Fruit fly (Drosophila melanogaster) S2 (cell line): ENCODE data around the gene CG15731.

Experiments
- CG8478 ChIP-seq: fragments of >200 bp; optimal IDR thresholded peaks from 2 replicates; lab custom pipeline; 2018
- CTCF ChIP-seq, 2 experiments: fragments of >200 bp; optimal IDR thresholded peaks; 2 replicates each; lab custom pipeline; 2018

Gene CG15731

DNA sequence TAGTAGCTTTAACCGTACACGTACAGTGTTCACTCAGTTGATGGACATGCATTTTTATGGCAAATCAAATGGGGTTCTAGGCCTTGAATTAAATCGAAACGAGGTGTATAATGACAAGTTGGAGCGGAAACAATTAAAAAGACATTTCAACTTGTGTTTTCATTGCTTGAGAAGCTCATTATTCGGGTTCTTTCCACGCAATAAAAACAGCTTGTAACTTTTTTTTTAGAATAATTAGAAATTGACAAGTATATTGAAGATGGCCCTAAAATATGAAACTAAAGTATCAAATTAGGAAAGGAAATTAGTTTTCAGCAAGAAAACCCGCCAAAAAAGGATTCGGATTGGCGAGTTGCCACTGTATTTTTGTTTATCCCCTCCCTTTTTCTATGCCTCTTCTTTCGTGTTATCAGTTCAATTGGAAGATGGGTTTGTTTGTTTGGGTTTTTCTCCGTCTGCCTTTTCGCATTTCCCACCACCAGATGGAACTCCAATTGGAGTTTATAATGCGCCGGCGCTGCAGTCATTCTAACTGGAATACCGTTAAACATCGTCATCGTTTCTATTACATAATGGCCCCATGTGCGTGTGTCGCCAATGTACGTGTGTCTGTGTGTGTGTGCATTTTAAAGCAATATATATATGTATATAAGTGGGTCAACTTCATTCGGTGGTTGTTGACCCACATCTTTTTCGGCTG lies 9.1 kb upstream of the CG15731 start:
- no peak for TF ChIP-seq CTCF (optimal IDR thresholded peaks at IDR 0.05; lab: Kevin White, UChicago)
- no peak for TF ChIP-seq CG8478 (lab: Kevin White, UChicago)

DNA sequence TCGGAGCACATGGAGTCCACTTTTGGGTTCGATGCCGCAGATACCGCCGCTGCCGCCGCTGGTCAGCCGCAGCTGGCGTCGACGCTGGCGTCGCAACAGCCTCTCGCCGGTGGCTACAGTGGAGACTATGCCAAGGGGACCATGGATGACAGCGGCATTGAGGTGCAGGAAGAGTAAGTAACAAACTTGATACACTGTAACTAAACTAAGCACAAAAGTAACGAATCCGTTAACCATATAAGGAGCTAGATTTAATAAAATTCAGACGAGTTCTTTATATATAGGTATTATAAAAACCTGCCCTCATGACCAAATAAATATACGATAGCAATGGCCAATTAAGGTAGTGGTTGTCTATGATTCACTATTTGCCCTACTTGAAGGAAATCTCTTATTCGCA lies 7.8 kb upstream of the CG15731 start:
- no peak for TF ChIP-seq CTCF (optimal IDR thresholded peaks at IDR 0.05; lab: Kevin White, UChicago)

DNA sequence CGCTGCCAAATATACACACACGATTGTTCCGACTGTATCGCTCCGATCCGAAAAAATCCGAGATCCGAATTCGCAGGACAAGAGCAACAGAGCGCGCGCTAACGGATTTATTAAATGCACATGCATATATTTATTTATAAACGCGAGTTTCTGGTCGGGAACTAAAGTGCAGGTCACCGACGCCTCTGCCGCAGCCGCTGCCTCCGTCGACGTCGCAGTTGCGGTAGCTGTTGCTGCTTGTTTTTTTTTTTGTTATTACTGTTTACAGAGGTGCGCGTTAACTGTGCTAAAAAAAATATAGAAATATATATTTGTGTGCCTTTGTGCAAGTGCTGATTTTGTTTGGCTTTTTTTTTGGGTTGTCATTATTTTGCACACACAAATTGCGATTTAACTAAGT lies 6.0 kb upstream of the CG15731 start:
- TF ChIP-seq CTCF (optimal IDR thresholded peaks at IDR 0.05; lab: Kevin White, UChicago), result no peak
- no peak for TF ChIP-seq CG8478 (lab: Kevin White, UChicago)

DNA sequence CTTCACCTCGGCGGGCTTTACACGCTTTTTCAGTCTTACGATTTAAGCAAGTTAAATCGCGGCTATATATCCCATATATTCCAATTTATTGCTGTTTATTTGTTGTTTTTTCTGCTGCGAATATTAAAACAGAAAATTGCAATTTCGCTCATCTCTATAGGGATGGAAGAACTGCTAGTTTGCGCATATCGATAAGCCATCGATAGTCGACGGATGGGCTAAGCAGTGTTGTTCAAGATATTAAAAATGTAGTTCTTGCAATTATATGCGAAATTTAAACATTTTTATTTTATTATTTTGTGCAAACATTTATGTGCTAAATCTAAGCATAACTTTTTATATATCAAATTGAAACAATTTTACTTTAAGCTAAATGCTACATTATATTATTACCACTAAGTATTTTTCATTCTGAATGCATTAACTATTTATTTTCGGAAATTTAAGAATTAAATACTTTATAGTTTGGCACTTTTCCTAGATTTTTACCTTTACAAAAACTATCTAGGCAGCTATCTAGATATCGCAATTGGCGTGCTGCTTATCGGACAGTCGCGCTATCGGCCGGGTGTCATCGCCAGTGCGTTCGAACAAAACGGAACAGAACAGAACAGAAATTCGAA lies 5.5 kb upstream of the CG15731 start, which contains the start of the genes Rab40 and CG42258:
TSS of gene Rab40 (minus strand) at position 177 of the 623 bp plus-strand sequence.
TSS of gene CG42258 (plus strand) at position 593 of the 623 bp plus-strand sequence.
- no peak for TF ChIP-seq CTCF (optimal IDR thresholded peaks at IDR 0.05; lab: Kevin White, UChicago)

DNA sequence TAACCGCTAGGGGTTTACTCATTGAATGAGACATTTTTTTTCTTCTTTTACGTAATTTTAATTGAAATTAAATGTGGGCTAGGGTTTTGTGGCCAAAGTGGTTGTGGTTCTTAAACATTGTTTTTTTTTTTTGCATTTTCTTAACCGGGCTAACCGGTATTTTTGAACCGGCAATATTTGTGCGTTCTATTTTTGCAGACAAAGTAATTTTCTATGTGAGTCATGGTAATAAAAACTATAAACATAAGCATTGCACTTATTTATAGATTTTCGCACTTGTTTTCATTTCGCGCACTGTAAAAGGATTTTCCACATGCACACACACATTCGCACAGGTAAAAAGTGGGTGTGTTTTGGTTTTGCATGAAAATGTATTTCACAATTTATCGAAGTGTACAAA lies 4.7 kb upstream of the CG15731 start:
- TF ChIP-seq CG8478 (lab: Kevin White, UChicago) (no peak), CTCF (optimal IDR thresholded peaks at IDR 0.05; lab: Kevin White, UChicago) (no peak)

DNA sequence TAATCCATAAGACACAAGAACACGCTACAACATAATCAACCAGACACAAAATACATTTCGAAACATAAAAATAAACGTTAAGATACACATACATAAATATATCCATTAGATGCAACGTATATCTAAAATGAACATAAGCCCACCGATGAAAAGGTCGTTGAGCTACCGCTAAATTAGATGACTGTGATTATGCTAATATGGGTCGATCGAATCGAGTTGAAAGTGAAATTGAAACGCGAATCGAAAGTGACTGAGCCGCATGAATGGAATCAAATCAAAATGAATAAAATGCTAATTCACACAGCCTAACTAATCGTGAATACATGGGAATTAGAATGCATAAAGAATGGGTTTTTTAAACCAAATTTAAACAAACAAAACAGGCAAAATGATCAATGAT lies 1.7 kb downstream of the CG15731 start:
- TF ChIP-seq CTCF (optimal IDR thresholded peaks at IDR 0.05; lab: Kevin White, UChicago) (no peak), CG8478 (lab: Kevin White, UChicago) (no peak)

DNA sequence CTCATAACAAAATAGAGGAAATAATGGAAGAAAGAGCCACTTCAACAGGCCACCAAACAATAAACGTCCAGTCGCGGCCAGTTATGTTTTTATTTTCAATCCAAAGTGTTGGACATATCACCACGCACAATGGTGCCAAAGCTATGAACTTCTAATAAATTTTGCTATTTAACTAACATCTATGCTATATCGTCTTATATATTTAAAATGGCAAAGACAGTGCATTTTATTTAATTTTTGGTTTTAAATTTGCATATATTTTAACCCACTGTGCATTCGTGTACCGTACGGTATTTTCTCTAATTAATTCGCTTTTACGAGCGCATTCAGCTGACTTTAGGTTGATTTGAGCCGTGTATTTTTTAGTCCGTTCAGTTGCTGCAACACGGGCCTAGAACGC lies 3.2 kb downstream of the CG15731 start, which contains the start of gene CG15927:
TSS of gene CG15927 (plus strand) at position 372 of the 400 bp plus-strand sequence.
- no peak for TF ChIP-seq CTCF (optimal IDR thresholded peaks at IDR 0.05; lab: Kevin White, UChicago)
- TF ChIP-seq CG8478 (lab: Kevin White, UChicago), result no peak

DNA sequence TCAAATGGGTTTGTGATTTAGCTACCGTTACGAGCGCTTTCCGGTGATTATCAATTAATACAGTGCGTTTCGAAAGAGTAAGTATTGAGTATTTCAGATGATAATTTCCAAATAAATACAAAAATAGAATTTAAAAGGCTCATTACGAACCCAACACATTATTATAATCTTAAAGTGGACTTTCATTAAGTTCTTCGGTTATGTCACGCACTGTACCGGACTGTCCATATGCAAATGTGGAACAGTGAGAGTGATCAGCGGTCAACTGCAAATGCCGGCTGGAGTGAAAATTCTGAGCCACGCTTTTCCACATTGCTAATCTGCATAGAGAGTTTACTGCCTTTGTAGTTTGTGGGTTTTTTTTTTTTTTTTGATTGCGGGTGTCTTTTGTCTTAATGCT lies 3.9 kb downstream of the CG15731 start:
- TF ChIP-seq CG8478 (lab: Kevin White, UChicago), result no peak
- TF ChIP-seq CTCF (optimal IDR thresholded peaks at IDR 0.05; lab: Kevin White, UChicago), result no peak

DNA sequence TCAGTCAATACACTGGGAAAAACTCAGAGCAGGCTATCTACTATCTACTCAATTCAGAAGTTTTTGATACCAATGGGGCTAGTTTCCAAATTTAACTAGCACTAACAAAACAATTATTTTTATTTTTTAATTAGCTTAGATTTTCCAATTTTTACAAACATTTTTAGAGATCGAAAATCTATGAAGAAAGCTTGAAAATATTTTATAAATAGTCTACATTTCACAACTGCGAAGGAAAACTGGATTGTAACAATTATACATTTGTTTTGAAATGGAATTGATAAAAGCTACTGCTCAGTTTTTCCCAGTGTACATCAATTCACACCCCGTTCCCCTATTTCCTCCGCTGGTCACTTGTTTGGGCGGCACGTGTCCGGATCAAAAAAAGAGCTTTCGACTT lies 9.7 kb downstream of the CG15731 start:
- no peak for TF ChIP-seq CTCF (optimal IDR thresholded peaks at IDR 0.05; lab: Kevin White, UChicago)
- no peak for TF ChIP-seq CG8478 (lab: Kevin White, UChicago)

DNA sequence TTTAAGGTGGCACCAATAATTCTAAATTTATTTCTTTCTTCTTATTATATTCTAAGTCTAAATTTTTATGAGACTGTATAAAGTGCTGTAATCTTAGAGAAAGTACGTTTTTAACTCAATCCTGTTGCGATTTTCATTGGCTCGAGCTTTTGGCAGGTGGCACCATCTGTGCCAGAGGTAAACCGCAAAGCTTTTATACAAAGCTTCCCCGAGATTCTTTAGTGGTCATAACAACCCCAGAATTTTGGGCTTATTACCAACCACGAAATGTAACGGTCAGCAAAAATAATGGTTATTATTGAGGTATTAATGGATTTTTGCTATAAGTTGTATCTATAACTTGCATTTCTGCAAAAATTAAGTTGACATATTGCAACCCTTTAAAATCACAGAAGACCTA lies 20.5 kb downstream of the CG15731 start:
- TF ChIP-seq CTCF (optimal IDR thresholded peaks at IDR 0.05; lab: Kevin White, UChicago), result no peak
- TF ChIP-seq CG8478 (lab: Kevin White, UChicago), result no peak

DNA sequence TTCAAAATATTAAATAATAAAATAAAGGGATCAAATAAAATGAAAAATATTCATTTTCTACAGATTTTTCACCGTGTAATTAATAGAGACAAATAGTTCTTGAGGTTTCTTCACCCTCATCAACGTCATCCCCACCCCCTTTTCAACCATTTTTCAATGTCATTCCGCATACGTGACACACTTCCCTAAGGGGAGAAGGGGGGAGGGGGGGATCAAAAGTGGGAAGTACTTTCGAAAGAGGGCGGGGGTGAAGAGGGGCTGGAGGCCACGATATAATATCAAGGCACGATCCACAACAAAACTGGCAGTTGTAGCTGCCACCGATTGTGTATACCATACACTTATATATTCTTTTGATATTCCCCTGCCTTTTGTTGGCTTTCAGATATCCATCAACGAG lies 23.0 kb downstream of the CG15731 start:
- TF ChIP-seq CTCF (optimal IDR thresholded peaks at IDR 0.05; lab: Kevin White, UChicago), result no peak

DNA sequence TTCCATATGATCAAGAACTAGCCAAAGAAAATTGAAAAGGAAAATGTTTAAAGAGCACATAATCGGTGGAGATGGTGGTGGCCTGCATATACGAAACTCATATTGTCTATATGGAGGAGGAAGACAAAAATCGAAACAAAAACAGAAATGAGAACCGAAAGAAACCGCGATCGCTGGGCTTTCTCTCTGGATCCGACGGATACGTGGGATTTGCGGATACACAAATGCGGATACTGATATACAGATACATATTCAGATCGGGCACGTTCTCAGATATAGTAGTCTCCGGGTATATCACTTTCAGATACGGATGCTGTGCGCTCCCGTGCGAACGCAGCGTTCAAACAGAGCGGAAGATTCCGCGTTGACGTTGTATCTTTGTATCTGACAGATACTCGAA lies 25.6 kb downstream of the CG15731 start, which contains the start of gene Pkcdelta:
TSS of gene Pkcdelta (plus strand) at position 301 of the 400 bp plus-strand sequence.
- TF ChIP-seq CG8478 (lab: Kevin White, UChicago) (no peak), CTCF (optimal IDR thresholded peaks at IDR 0.05; lab: Kevin White, UChicago) (no peak)

DNA sequence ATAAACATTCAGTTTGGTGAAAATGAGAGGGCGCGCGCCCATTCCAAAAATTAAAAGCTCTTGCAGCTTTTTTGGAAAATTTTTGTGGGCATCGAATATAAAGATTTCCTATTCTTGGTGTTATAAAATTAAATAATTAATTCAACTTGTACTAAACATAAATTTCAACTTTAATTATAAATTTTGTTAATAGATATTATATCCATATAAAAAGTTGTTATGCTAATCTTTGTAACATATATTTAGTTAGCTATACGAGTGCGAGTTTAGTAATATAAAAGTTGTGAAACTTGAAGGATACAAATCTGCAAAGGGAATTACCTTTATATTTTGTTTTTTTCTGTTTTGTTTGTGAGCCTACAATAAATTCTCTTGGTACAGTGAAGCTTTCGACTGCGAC lies 26.1 kb downstream of the CG15731 start:
- TF ChIP-seq CTCF (optimal IDR thresholded peaks at IDR 0.05; lab: Kevin White, UChicago), result no peak

DNA sequence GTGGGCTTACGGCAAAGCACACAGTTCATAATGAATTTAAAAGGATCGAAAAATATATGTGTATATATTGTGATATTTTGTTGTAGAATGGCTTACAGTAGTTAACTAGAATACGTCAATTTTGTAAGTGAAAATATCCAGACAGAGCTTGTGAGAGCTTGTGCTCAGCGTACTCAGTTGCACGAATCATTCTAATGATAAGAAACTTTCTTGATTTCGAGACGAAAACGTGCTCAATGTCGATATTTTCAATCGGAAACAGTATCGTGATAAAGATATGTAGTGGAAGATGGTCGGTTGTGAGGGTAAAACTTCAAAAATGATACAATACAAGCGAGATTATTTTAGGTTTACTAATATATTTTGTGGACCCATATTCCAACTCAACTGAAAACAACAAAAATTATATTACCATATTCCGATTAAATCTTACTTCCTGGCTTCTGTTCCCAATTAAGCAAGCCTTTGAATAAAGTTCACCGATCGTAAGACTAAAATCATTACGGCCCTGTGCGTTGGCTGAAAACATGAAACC lies 49.1 kb downstream of the CG15731 start, which contains the start of the genes CG32651 and CG2574:
TSS of gene CG32651 (minus strand) at position 101 of the 535 bp plus-strand sequence.
TSS of gene CG2574 (plus strand) at position 485 of the 535 bp plus-strand sequence.
- TF ChIP-seq CTCF (optimal IDR thresholded peaks at IDR 0.05; lab: Kevin White, UChicago) (no peak), CG8478 (lab: Kevin White, UChicago) (no peak)
